Worm (Caenorhabditis elegans) whole organism, young adult: ENCODE data around the gene B0024.4.

Experiments
- F33H1.4 ChIP-seq: fragments of 200-800 bp; sonication (Bioruptor generic); IDR thresholded peaks from 2 replicates; pipeline ENCODE4 v1.3.6; 2022; ENCODE audit warnings: missing genetic modification reagents, missing genetic modification characterization, missing compliant biosample characterization
- let-526 ChIP-seq: fragments of 200-800 bp; sonication (Bioruptor generic); IDR thresholded peaks from 2 replicates; pipeline ENCODE4 v1.3.6; 2022; ENCODE audit warnings: missing genetic modification reagents, missing genetic modification characterization, missing compliant biosample characterization
- lin-26 ChIP-seq: fragments of 200-800 bp; sonication (Bioruptor generic); IDR thresholded peaks from 2 replicates; pipeline ENCODE4 v1.3.6; 2022; ENCODE audit warnings: missing genetic modification reagents, missing genetic modification characterization, missing compliant biosample characterization

ce11 chrV:10276038-10276437 is 21.2 kb upstream of the B0024.4 start:
- TF ChIP-seq let-526 (GFP tag; lab: Robert Waterston, UW) = no peak
- TF ChIP-seq F33H1.4 (GFP tag; lab: Robert Waterston, UW) = no peak
- TF ChIP-seq lin-26 (GFP tag; lab: Robert Waterston, UW) = no peak
